In genomic region chr3R:14425483-14425882, dm6 we compare ENCODE assay signal across 2 fruit fly cellular contexts.
TF ChIP-seq lines count a peak whose summit lies in the region.

No protein-coding gene starts in this region.

- no peak for TF ChIP-seq CTCF in whole organism, embryonic (GFP tag; optimal IDR thresholded peaks at IDR 0.05; lab: Kevin White, UChicago)

TF ChIP-seq in whole organism, embryonic, 481 proteins besides CTCF, POLR2A, EP300 and RAD21:
- TF ChIP-seq CG16863 (GFP tag; optimal IDR thresholded peaks at IDR 0.05; lab: Kevin White, UChicago) (no peak), NFAT (GFP tag; IDR thresholded peaks at IDR 0.05; lab: Robert Waterston, UW) (no peak), Gsc (GFP tag; IDR thresholded peaks at IDR 0.05; lab: Robert Waterston, UW) (no peak), CG8359 (GFP tag; optimal IDR thresholded peaks at IDR 0.05; lab: Kevin White, UChicago; ENCODE audit: borderline replicate concordance) (peak; percentile 98), Antp (GFP tag; optimal IDR thresholded peaks at IDR 0.05; lab: Kevin White, UChicago) (no peak)

TF ChIP-seq in whole organism, wandering third instar larva, 38 proteins besides CTCF, POLR2A, EP300 and RAD21:
- TF ChIP-seq dmrt93B (GFP tag; optimal IDR thresholded peaks at IDR 0.05; lab: Kevin White, UChicago), result no peak
- peak; percentile 33 for TF ChIP-seq Myc (optimal IDR thresholded peaks at IDR 0.05; lab: Kevin White, UChicago)
